Fruit fly (Drosophila melanogaster) S2 (cell line): ENCODE measurements around the gene CG33643.

Experiments used
- CG8478 ChIP-seq: fragments of >200 bp; optimal IDR thresholded peaks from 2 replicates; lab custom pipeline; 2018
- CTCF ChIP-seq, 2 experiments: fragments of >200 bp; optimal IDR thresholded peaks; 2 replicates each; lab custom pipeline; 2018

The CG33643 gene

dm6 chr2L:13549973-13550458 is 19.1 kb downstream of the CG33643 start, which contains the start of gene kuz:
kuz (plus strand) TSS chr2L:13550139.
- TF ChIP-seq CG8478 (lab: Kevin White, UChicago) = no peak
- TF ChIP-seq CTCF (optimal IDR thresholded peaks at IDR 0.05; lab: Kevin White, UChicago) = no peak

- TF ChIP-seq CTCF (optimal IDR thresholded peaks at IDR 0.05; lab: Kevin White, UChicago) (no peak), CG8478 (lab: Kevin White, UChicago) (no peak)
Measured at dm6 chr2L:13550488-13551033, 19.7 kb downstream of the CG33643 start.

- TF ChIP-seq CTCF (optimal IDR thresholded peaks at IDR 0.05; lab: Kevin White, UChicago) (no peak), CG8478 (lab: Kevin White, UChicago) (no peak)
Measured at dm6 chr2L:13552686-13553085, 21.8 kb downstream of the CG33643 start.

dm6 chr2L:13554547-13555159 is 23.8 kb downstream of the CG33643 start:
- TF ChIP-seq CG8478 (lab: Kevin White, UChicago) = no peak
- no peak for TF ChIP-seq CTCF (optimal IDR thresholded peaks at IDR 0.05; lab: Kevin White, UChicago)

- TF ChIP-seq CTCF (optimal IDR thresholded peaks at IDR 0.05; lab: Kevin White, UChicago) (no peak), CG8478 (lab: Kevin White, UChicago) (no peak)
Measured at dm6 chr2L:13555397-13555796, 24.5 kb downstream of the CG33643 start.

dm6 chr2L:13568938-13569337 is 38.1 kb downstream of the CG33643 start:
- TF ChIP-seq CTCF (optimal IDR thresholded peaks at IDR 0.05; lab: Kevin White, UChicago) = no peak

dm6 chr2L:13570016-13570415 is 39.1 kb downstream of the CG33643 start:
- TF ChIP-seq CTCF (optimal IDR thresholded peaks at IDR 0.05; lab: Kevin White, UChicago) = no peak
- TF ChIP-seq CG8478 (lab: Kevin White, UChicago) = no peak

dm6 chr2L:13570982-13571426 is 40.1 kb downstream of the CG33643 start:
- TF ChIP-seq CG8478 (lab: Kevin White, UChicago) (no peak), CTCF (optimal IDR thresholded peaks at IDR 0.05; lab: Kevin White, UChicago) (no peak)

- TF ChIP-seq CG8478 (lab: Kevin White, UChicago) (no peak), CTCF (optimal IDR thresholded peaks at IDR 0.05; lab: Kevin White, UChicago) (no peak)
Measured at dm6 chr2L:13571791-13572451, 41.0 kb downstream of the CG33643 start.
